Fruit fly (Drosophila melanogaster) whole organism, prepupa: ENCODE data around the gene Prp4k.

ENCODE experiments used
- CG34406 ChIP-seq: fragments of 200-800 bp; sonication (Bioruptor generic); optimal IDR thresholded peaks from 3 replicates; lab custom pipeline; 2016; ENCODE audit warnings: missing biosample characterization, missing genetic modification characterization
- CG8319 ChIP-seq: fragments of 200-800 bp; sonication (Bioruptor generic); optimal IDR thresholded peaks from 3 replicates; lab custom pipeline; 2016; ENCODE audit warnings: missing biosample characterization, missing genetic modification characterization
- achi ChIP-seq: fragments of 200-800 bp; sonication (Bioruptor generic); optimal IDR thresholded peaks from 3 replicates; lab custom pipeline; 2016; ENCODE audit warnings: missing biosample characterization, missing genetic modification characterization

DNA sequence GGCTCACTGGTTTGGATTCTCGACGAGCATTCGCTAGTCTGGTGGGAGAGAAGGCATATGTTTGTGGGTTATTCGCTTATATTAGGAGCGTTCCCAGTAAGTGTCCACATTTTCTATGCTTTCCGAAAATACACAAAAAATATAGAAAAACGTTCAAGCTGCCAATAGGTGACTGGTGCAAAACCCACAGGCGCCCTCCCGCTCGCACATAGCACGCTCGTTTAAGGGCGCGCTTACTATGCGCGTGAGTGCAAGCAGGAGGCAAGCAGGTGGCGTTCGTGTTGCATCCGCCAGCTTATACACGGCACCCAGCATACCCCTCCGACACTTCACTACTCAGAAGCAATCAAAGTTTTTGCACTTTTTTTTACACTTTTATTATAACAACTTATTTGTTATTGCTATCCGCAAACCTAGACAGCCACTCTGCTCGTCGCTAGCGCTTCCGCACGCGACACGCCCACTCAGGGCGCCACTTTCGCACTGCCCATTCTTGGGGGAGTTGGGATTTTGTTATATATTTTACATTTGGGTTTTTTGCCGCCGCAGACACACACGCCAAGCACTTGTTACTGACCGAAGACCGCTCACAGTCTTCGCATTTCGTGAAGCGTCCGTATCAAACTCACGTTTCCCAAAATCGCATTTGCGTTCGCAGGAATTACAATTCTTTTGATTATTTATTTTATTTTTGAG is 12.1 kb downstream of the Prp4k start:
- TF ChIP-seq CG8319 (GFP tag; lab: Kevin White, UChicago) (no peak), CG34406 (GFP tag; lab: Kevin White, UChicago) (no peak), achi (GFP tag; lab: Kevin White, UChicago) (no peak)
